Worm (Caenorhabditis elegans) whole organism, L3 larva: Measurements from ENCODE around the gene R107.9.

ENCODE experiments used
- ama-1 ChIP-seq: fragments of 150-350 bp; optimal IDR thresholded peaks from 2 replicates; lab custom pipeline; 2018
- fos-1 ChIP-seq: fragments of 150-350 bp; optimal IDR thresholded peaks from 2 replicates; lab custom pipeline; 2014; ENCODE audit warnings: missing biosample characterization, missing genetic modification characterization
- lin-39 ChIP-seq: fragments of 150-350 bp; optimal IDR thresholded peaks from 2 replicates; lab custom pipeline; 2018; ENCODE audit warnings: missing biosample characterization, missing genetic modification reagents, missing genetic modification characterization
- nhr-28 ChIP-seq: fragments of 150-350 bp; optimal IDR thresholded peaks from 2 replicates; lab custom pipeline; 2014; ENCODE audit warnings: missing biosample characterization, missing genetic modification characterization
- nhr-77 ChIP-seq: fragments of 150-350 bp; optimal IDR thresholded peaks from 2 replicates; lab custom pipeline; 2014; ENCODE audit warnings: missing biosample characterization, missing genetic modification characterization
- pha-4 ChIP-seq: fragments of 150-350 bp; optimal IDR thresholded peaks from 2 replicates; lab custom pipeline; 2014; ENCODE audit warnings: missing biosample characterization, missing genetic modification reagents, missing genetic modification characterization
- pqm-1 ChIP-seq: fragments of 150-350 bp; optimal IDR thresholded peaks from 2 replicates; lab custom pipeline; 2017; ENCODE audit warnings: missing biosample characterization, missing genetic modification characterization, inconsistent platforms
- tbx-2 ChIP-seq: sonication (generic microtip); optimal IDR thresholded peaks from 2 replicates; lab custom pipeline; 2016; ENCODE audit warnings: mild to moderate bottlenecking, missing genetic modification characterization, missing compliant biosample characterization
- unc-39 ChIP-seq: sonication (generic microtip); optimal IDR thresholded peaks from 4 replicates; lab custom pipeline; 2017; ENCODE audit warnings: missing biosample characterization, missing genetic modification characterization
- ztf-11 ChIP-seq: fragments of 150-350 bp; optimal IDR thresholded peaks from 2 replicates; lab custom pipeline; 2014; ENCODE audit warnings: missing biosample characterization, missing genetic modification characterization

- TF ChIP-seq unc-39 (tag; lab: Kevin White, UChicago) (no peak), fos-1 (tag; lab: Kevin White, UChicago) (no peak), lin-39 (no peak), nhr-77 (tag; lab: Kevin White, UChicago) (no peak), ztf-11 (no peak), tbx-2 (tag; lab: Kevin White, UChicago) (no peak), pha-4 (tag; lab: Kevin White, UChicago) (no peak), pqm-1 (tag; lab: Kevin White, UChicago) (no peak), nhr-28 (tag; lab: Kevin White, UChicago) (no peak), ama-1 (lab: Kevin White, UChicago) (no peak)
Measured at ce11 chrIII:9045838-9046237, 8.1 kb downstream of the R107.9 start, which contains the start of gene R107.2.
